Fruit fly (Drosophila melanogaster) whole organism, adult: Measurements from ENCODE around the gene dpp.

Source experiments
- CG11617 ChIP-seq: fragments of 200-800 bp; sonication (Bioruptor generic); optimal IDR thresholded peaks from 2 replicates; lab custom pipeline; 2017; ENCODE audit warnings: mild to moderate bottlenecking, missing biosample characterization, missing genetic modification reagents, missing genetic modification characterization
- CG33017 ChIP-seq: fragments of 200-800 bp; sonication (Bioruptor generic); optimal IDR thresholded peaks from 2 replicates; lab custom pipeline; 2018; ENCODE audit warnings: missing biosample characterization, mild to moderate bottlenecking, missing genetic modification characterization, moderate library complexity
- CG7101 ChIP-seq: fragments of 200-800 bp; sonication (Bioruptor generic); optimal IDR thresholded peaks from 2 replicates; lab custom pipeline; 2018; ENCODE audit warnings: missing biosample characterization, mild to moderate bottlenecking, missing genetic modification characterization, moderate library complexity
- Hr96 ChIP-seq: fragments of 200-800 bp; sonication (Bioruptor generic); optimal IDR thresholded peaks from 2 replicates; lab custom pipeline; 2016; ENCODE audit warnings: missing biosample characterization, missing genetic modification characterization
- cnc ChIP-seq, 2 experiments: fragments of >200 bp; optimal IDR thresholded peaks; 2 replicates each; lab custom pipeline; 2017
- ovo ChIP-seq: fragments of 200-800 bp; sonication (Bioruptor generic); optimal IDR thresholded peaks from 2 replicates; lab custom pipeline; 2016; ENCODE audit warnings: missing biosample characterization, missing genetic modification characterization

DNA sequence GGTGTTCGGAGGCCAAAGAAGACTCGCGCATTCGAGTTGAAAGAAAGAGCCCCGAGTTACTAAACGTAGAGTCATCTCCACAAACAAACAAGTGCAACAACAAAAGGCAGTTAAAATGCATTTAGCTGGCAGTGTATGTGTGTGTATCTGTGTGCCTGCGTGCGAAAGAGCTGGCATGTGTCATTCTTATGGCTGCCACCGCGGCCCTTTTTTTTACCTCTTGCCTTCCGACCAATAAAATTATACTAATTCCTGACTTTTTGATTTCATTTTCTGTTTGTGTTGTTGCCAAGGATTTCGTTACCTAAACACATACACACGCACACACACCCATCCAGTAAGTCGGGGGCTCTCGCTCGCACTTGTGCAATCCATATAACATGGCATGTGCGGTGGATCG is 21.5 kb downstream of the dpp start:
- TF ChIP-seq ovo (GFP tag; lab: Kevin White, UChicago): no peak
- no peak for TF ChIP-seq CG11617 (GFP tag; lab: Kevin White, UChicago)
- TF ChIP-seq CG7101: no peak
- TF ChIP-seq Hr96 (GFP tag; lab: Kevin White, UChicago): no peak
- TF ChIP-seq CG33017 (tag; lab: Kevin White, UChicago): no peak
- TF ChIP-seq cnc (optimal IDR thresholded peaks at IDR 0.05; lab: Kevin White, UChicago): no peak
